Fruit fly (Drosophila melanogaster): Measurements from ENCODE around the gene CG32086.

The CG32086 gene

dm6 chr3L:11627819-11628483 lies 44.1 kb upstream of the CG32086 start, which contains the start of gene Apt1 (continued):
- TF ChIP-seq Eip74EF (GFP tag; optimal IDR thresholded peaks at IDR 0.05): no peak
- TF ChIP-seq nmo (GFP tag; optimal IDR thresholded peaks at IDR 0.05): peak; percentile 18
- peak; percentile 36 for TF ChIP-seq HmgZ (tag; optimal IDR thresholded peaks at IDR 0.05)
- no peak for TF ChIP-seq CG7839 (tag; optimal IDR thresholded peaks at IDR 0.05)
- TF ChIP-seq CG14014 (GFP tag; IDR thresholded peaks at IDR 0.05): no peak
- peak; percentile 97 for TF ChIP-seq CG13287 (GFP tag; IDR thresholded peaks at IDR 0.05; ENCODE audit: partially characterized antibody)
- no peak for TF ChIP-seq vvl (GFP tag; IDR thresholded peaks at IDR 0.05)
- TF ChIP-seq Awh (GFP tag; IDR thresholded peaks at IDR 0.05): no peak
- TF ChIP-seq CG11695 (GFP tag; IDR thresholded peaks at IDR 0.05): no peak
- no peak for TF ChIP-seq crc (GFP tag; optimal IDR thresholded peaks at IDR 0.05)
- no peak for TF ChIP-seq C15 (GFP tag; IDR thresholded peaks at IDR 0.05)
- TF ChIP-seq CG1603 (tag; optimal IDR thresholded peaks at IDR 0.05): peak; percentile 43
- TF ChIP-seq CoRest (tag; optimal IDR thresholded peaks at IDR 0.05): no peak
- TF ChIP-seq CG11247 (GFP tag; IDR thresholded peaks at IDR 0.05): no peak
- no peak for TF ChIP-seq bowl (GFP tag; IDR thresholded peaks at IDR 0.05)
- TF ChIP-seq CG16815 (GFP tag; optimal IDR thresholded peaks at IDR 0.05): no peak
- TF ChIP-seq Deaf1 (tag; optimal IDR thresholded peaks at IDR 0.05): no peak
- no peak for TF ChIP-seq CG32772 (GFP tag; IDR thresholded peaks at IDR 0.05)
- TF ChIP-seq CG11504 (tag; optimal IDR thresholded peaks at IDR 0.05): no peak
- peak; percentile 81 for TF ChIP-seq pzg (GFP tag; optimal IDR thresholded peaks at IDR 0.05)
- no peak for TF ChIP-seq ro (GFP tag; IDR thresholded peaks at IDR 0.05)
- TF ChIP-seq CG13296 (GFP tag; optimal IDR thresholded peaks at IDR 0.05): no peak
- TF ChIP-seq gsb-n (tag; optimal IDR thresholded peaks at IDR 0.05): no peak
- TF ChIP-seq CG7928 (GFP tag; optimal IDR thresholded peaks at IDR 0.05): no peak
- no peak; the same call in 1 of the 2 replicates for TF ChIP-seq Rfx (GFP tag; IDR thresholded peaks at IDR 0.05)
- TF ChIP-seq CG16863 (GFP tag; optimal IDR thresholded peaks at IDR 0.05): no peak
- TF ChIP-seq CG10462 (GFP tag; optimal IDR thresholded peaks at IDR 0.05): no peak
- TF ChIP-seq CG12769 (tag; optimal IDR thresholded peaks at IDR 0.05): no peak
- TF ChIP-seq HLHmδ (GFP tag; optimal IDR thresholded peaks at IDR 0.05): no peak
- TF ChIP-seq btn (GFP tag; optimal IDR thresholded peaks at IDR 0.05): no peak
- TF ChIP-seq CG11085 (GFP tag; IDR thresholded peaks at IDR 0.05): no peak
- no peak for TF ChIP-seq CG15073 (GFP tag; optimal IDR thresholded peaks at IDR 0.05)
- no peak for TF ChIP-seq Xrp1 (GFP tag; IDR thresholded peaks at IDR 0.05)
- no peak for TF ChIP-seq Asciz (GFP tag; optimal IDR thresholded peaks at IDR 0.05)
- TF ChIP-seq vfl (GFP tag; optimal IDR thresholded peaks at IDR 0.05): no peak
- no peak for TF ChIP-seq Hey (tag; optimal IDR thresholded peaks at IDR 0.05)
- no peak for TF ChIP-seq CG10431 (GFP tag; optimal IDR thresholded peaks at IDR 0.05)
- TF ChIP-seq Scr (GFP tag; IDR thresholded peaks at IDR 0.05; ENCODE audit: partially characterized antibody): peak; percentile 95
- no peak for TF ChIP-seq NK7.1 (GFP tag; optimal IDR thresholded peaks at IDR 0.05)
- TF ChIP-seq pros (GFP tag; optimal IDR thresholded peaks at IDR 0.05): no peak
- peak; percentile 11 for TF ChIP-seq grau (tag; optimal IDR thresholded peaks at IDR 0.05)
- TF ChIP-seq pnt (GFP tag; optimal IDR thresholded peaks at IDR 0.05): no peak
- TF ChIP-seq CG6689 (GFP tag; IDR thresholded peaks at IDR 0.05): no peak
- TF ChIP-seq nau (GFP tag; optimal IDR thresholded peaks at IDR 0.05): no peak
- TF ChIP-seq wor (GFP tag; IDR thresholded peaks at IDR 0.05): no peak
- TF ChIP-seq CG2875 (GFP tag; optimal IDR thresholded peaks at IDR 0.05): no peak
- no peak for TF ChIP-seq wek (GFP tag; optimal IDR thresholded peaks at IDR 0.05)
- TF ChIP-seq yki (optimal IDR thresholded peaks at IDR 0.05): no peak
- no peak for TF ChIP-seq CG14441 (GFP tag; IDR thresholded peaks at IDR 0.05)
- TF ChIP-seq CG14965 (GFP tag; optimal IDR thresholded peaks at IDR 0.05; ENCODE audit: borderline replicate concordance): no peak
- no peak for TF ChIP-seq ranshi (GFP tag; IDR thresholded peaks at IDR 0.05)
